Worm (Caenorhabditis elegans): ENCODE measurements around the gene F29B9.7.

Gene F29B9.7

ce11 chrIV:4652365-4652844 is 2.8 kb downstream of the F29B9.7 start, which contains the start of gene F29B9.5:
F29B9.5 (plus strand) TSS chrIV:4652415.
- TF ChIP-seq unc-62 (GFP tag; optimal IDR thresholded peaks at IDR 0.05): no peak

- TF ChIP-seq unc-62 (GFP tag; optimal IDR thresholded peaks at IDR 0.05): no peak
These were observed 3.4 kb downstream of the F29B9.7 start, which contains the start of gene psr-1 for ce11 chrIV:4652962-4653361. psr-1 (plus strand) TSS chrIV:4653262.

- TF ChIP-seq unc-62 (GFP tag; optimal IDR thresholded peaks at IDR 0.05): no peak
These were observed 4.1 kb downstream of the F29B9.7 start for ce11 chrIV:4653708-4654107.

- no peak for TF ChIP-seq unc-62 (GFP tag; optimal IDR thresholded peaks at IDR 0.05)
These were observed 6.4 kb downstream of the F29B9.7 start for ce11 chrIV:4655979-4656378.

ce11 chrIV:4656380-4656779 is 6.8 kb downstream of the F29B9.7 start:
- TF ChIP-seq unc-62 (GFP tag; optimal IDR thresholded peaks at IDR 0.05): no peak

- TF ChIP-seq unc-62 (GFP tag; optimal IDR thresholded peaks at IDR 0.05): no peak
These were observed 8.3 kb downstream of the F29B9.7 start, which contains the start of gene col-111 for ce11 chrIV:4657874-4658273. col-111 (minus strand) TSS chrIV:4657974.

- TF ChIP-seq unc-62 (GFP tag; optimal IDR thresholded peaks at IDR 0.05): no peak
These were observed 9.7 kb downstream of the F29B9.7 start, which contains the start of gene mrps-21 for ce11 chrIV:4659277-4659676. mrps-21 (minus strand) TSS chrIV:4659517.

- no peak for TF ChIP-seq unc-62 (GFP tag; optimal IDR thresholded peaks at IDR 0.05)
These were observed 10.8 kb downstream of the F29B9.7 start, which contains the start of the genes F29B9.11 and jmjd-1.2 for ce11 chrIV:4660151-4661041. F29B9.11 (minus strand) TSS chrIV:4660201. jmjd-1.2 (plus strand) TSS chrIV:4660991.

ce11 chrIV:4665079-4665478 is 15.5 kb downstream of the F29B9.7 start, which contains the start of gene F29B9.1:
F29B9.1 (plus strand) TSS chrIV:4665379.
- TF ChIP-seq unc-62 (GFP tag; optimal IDR thresholded peaks at IDR 0.05): no peak

ce11 chrIV:4667383-4667782 is 17.8 kb downstream of the F29B9.7 start:
- TF ChIP-seq unc-62 (GFP tag; optimal IDR thresholded peaks at IDR 0.05): no peak

- TF ChIP-seq unc-62 (GFP tag; optimal IDR thresholded peaks at IDR 0.05): no peak
These were observed 18.3 kb downstream of the F29B9.7 start for ce11 chrIV:4667835-4668234.

ce11 chrIV:4669242-4669641 is 19.7 kb downstream of the F29B9.7 start, which contains the start of gene F29B9.12:
F29B9.12 (plus strand) TSS chrIV:4669542.
- no peak for TF ChIP-seq unc-62 (GFP tag; optimal IDR thresholded peaks at IDR 0.05)

- TF ChIP-seq unc-62 (GFP tag; optimal IDR thresholded peaks at IDR 0.05): no peak
These were observed 23.8 kb downstream of the F29B9.7 start for ce11 chrIV:4673332-4673731.

- TF ChIP-seq unc-62 (GFP tag; optimal IDR thresholded peaks at IDR 0.05): no peak
These were observed 24.8 kb downstream of the F29B9.7 start for ce11 chrIV:4674322-4674721.

ce11 chrIV:4678718-4679117 is 29.2 kb downstream of the F29B9.7 start, which contains the start of gene kin-36:
kin-36 (plus strand) TSS chrIV:4679018.
- TF ChIP-seq unc-62 (GFP tag; optimal IDR thresholded peaks at IDR 0.05): no peak

- no peak for TF ChIP-seq unc-62 (GFP tag; optimal IDR thresholded peaks at IDR 0.05)
These were observed 33.6 kb downstream of the F29B9.7 start for ce11 chrIV:4683149-4683548.

Data from whole organism, dauer.